Worm (Caenorhabditis elegans) whole organism, mixed stage, embryonic: ENCODE measurements around the gene nhr-114.
A peak's percentile ranks its signal among the peaks of the same experiment; 100 is the strongest.

ENCODE experiments used
- M03D4.4 ChIP-seq: sonication (generic microtip); optimal IDR thresholded peaks from 2 replicates; lab custom pipeline; 2017; ENCODE audit warnings: mild to moderate bottlenecking, missing genetic modification characterization, missing compliant biosample characterization
- bed-3 ChIP-seq: fragments of 200-800 bp; sonication (Bioruptor generic); optimal IDR thresholded peaks from 3 replicates; lab custom pipeline; 2018; ENCODE audit warnings: mild to moderate bottlenecking, missing genetic modification characterization, moderate library complexity, missing compliant biosample characterization
- blmp-1 ChIP-seq: fragments of 150-350 bp; optimal IDR thresholded peaks from 2 replicates; lab custom pipeline; 2014; ENCODE audit warnings: missing biosample characterization, missing genetic modification characterization
- ceh-39 ChIP-seq: fragments of 150-350 bp; optimal IDR thresholded peaks from 2 replicates; lab custom pipeline; 2014; ENCODE audit warnings: missing biosample characterization, missing genetic modification characterization
- ceh-43 ChIP-seq: fragments of 200-800 bp; sonication (Bioruptor generic); optimal IDR thresholded peaks from 2 replicates; lab custom pipeline; 2018; ENCODE audit warnings: mild to moderate bottlenecking, missing genetic modification characterization, moderate library complexity, missing compliant biosample characterization
- ceh-83 ChIP-seq: fragments of 200-800 bp; sonication (Bioruptor generic); optimal IDR thresholded peaks from 2 replicates; lab custom pipeline; 2018; ENCODE audit warnings: mild to moderate bottlenecking, missing genetic modification characterization, missing compliant biosample characterization
- ces-1 ChIP-seq: fragments of 150-350 bp; optimal IDR thresholded peaks from 2 replicates; lab custom pipeline; 2014; ENCODE audit warnings: missing biosample characterization, missing genetic modification reagents, missing genetic modification characterization
- cnd-1 ChIP-seq: fragments of 200-800 bp; sonication (Bioruptor generic); optimal IDR thresholded peaks from 2 replicates; lab custom pipeline; 2018; ENCODE audit warnings: mild to moderate bottlenecking, missing genetic modification characterization, missing compliant biosample characterization
- elt-1 ChIP-seq: sonication (generic microtip); optimal IDR thresholded peaks from 2 replicates; lab custom pipeline; 2017; ENCODE audit warnings: missing genetic modification characterization, mild to moderate bottlenecking, missing compliant biosample characterization, antibody characterized with exemption, moderate library complexity, borderline replicate concordance; ENCODE audit not compliant: insufficient read depth
- elt-3 ChIP-seq: fragments of 150-350 bp; optimal IDR thresholded peaks from 2 replicates; lab custom pipeline; 2014; ENCODE audit warnings: missing biosample characterization, missing genetic modification characterization
- flh-1 ChIP-seq: fragments of 200-800 bp; sonication (Bioruptor generic); optimal IDR thresholded peaks from 2 replicates; lab custom pipeline; 2018; ENCODE audit warnings: mild to moderate bottlenecking, missing genetic modification characterization, moderate library complexity, missing compliant biosample characterization
- ham-2 ChIP-seq: fragments of 200-800 bp; sonication (Bioruptor generic); optimal IDR thresholded peaks from 2 replicates; lab custom pipeline; 2018; ENCODE audit warnings: mild to moderate bottlenecking, missing genetic modification characterization, missing compliant biosample characterization
- hlh-1 ChIP-seq: fragments of 150-350 bp; optimal IDR thresholded peaks from 2 replicates; lab custom pipeline; 2014; ENCODE audit warnings: missing biosample characterization, missing genetic modification reagents, missing genetic modification characterization
- lin-13 ChIP-seq: fragments of 150-350 bp; optimal IDR thresholded peaks from 2 replicates; lab custom pipeline; 2014; ENCODE audit warnings: missing biosample characterization, missing genetic modification characterization
- lin-32 ChIP-seq: fragments of 200-800 bp; sonication (Bioruptor generic); optimal IDR thresholded peaks from 2 replicates; lab custom pipeline; 2018; ENCODE audit warnings: mild to moderate bottlenecking, missing genetic modification characterization, missing compliant biosample characterization
- lsy-2 ChIP-seq: fragments of 150-350 bp; optimal IDR thresholded peaks from 2 replicates; lab custom pipeline; 2014; ENCODE audit warnings: missing biosample characterization, missing genetic modification characterization
- mep-1 ChIP-seq: fragments of 150-350 bp; optimal IDR thresholded peaks from 2 replicates; lab custom pipeline; 2017; ENCODE audit warnings: missing biosample characterization, missing genetic modification reagents, missing genetic modification characterization, inconsistent platforms
- mls-2 ChIP-seq: sonication (generic microtip); optimal IDR thresholded peaks from 2 replicates; lab custom pipeline; 2016; ENCODE audit warnings: mild to moderate bottlenecking, missing genetic modification characterization, moderate library complexity, missing compliant biosample characterization
- nhr-12 ChIP-seq: fragments of 150-350 bp; optimal IDR thresholded peaks from 2 replicates; lab custom pipeline; 2014; ENCODE audit warnings: missing biosample characterization, missing genetic modification characterization
- nhr-237 ChIP-seq: fragments of 150-350 bp; optimal IDR thresholded peaks from 2 replicates; lab custom pipeline; 2014; ENCODE audit warnings: missing biosample characterization, missing genetic modification characterization
- nhr-28 ChIP-seq: fragments of 150-350 bp; optimal IDR thresholded peaks from 2 replicates; lab custom pipeline; 2014; ENCODE audit warnings: missing biosample characterization, missing genetic modification characterization
- nhr-76 ChIP-seq: sonication (generic microtip); optimal IDR thresholded peaks from 2 replicates; lab custom pipeline; 2017; ENCODE audit warnings: missing biosample characterization, missing genetic modification characterization
- pha-4 ChIP-seq: fragments of 150-350 bp; optimal IDR thresholded peaks from 2 replicates; lab custom pipeline; 2018; ENCODE audit warnings: missing biosample characterization, missing genetic modification reagents, missing genetic modification characterization
- sptf-1 ChIP-seq: sonication (generic microtip); optimal IDR thresholded peaks from 2 replicates; lab custom pipeline; 2017; ENCODE audit warnings: mild to moderate bottlenecking, missing genetic modification characterization, moderate library complexity, missing compliant biosample characterization
- tbx-8 ChIP-seq: fragments of 200-800 bp; sonication (Bioruptor generic); optimal IDR thresholded peaks from 2 replicates; lab custom pipeline; 2018; ENCODE audit warnings: mild to moderate bottlenecking, missing genetic modification characterization, moderate library complexity, missing compliant biosample characterization
- unc-120 ChIP-seq: sonication (generic microtip); optimal IDR thresholded peaks from 2 replicates; lab custom pipeline; 2017; ENCODE audit warnings: missing genetic modification characterization, missing compliant biosample characterization; ENCODE audit not compliant: poor library complexity, severe bottlenecking
- unc-39 ChIP-seq: fragments of 150-350 bp; optimal IDR thresholded peaks from 2 replicates; lab custom pipeline; 2014; ENCODE audit warnings: missing biosample characterization, missing genetic modification characterization
- unc-62 ChIP-seq: fragments of 150-350 bp; optimal IDR thresholded peaks from 2 replicates; lab custom pipeline; 2014; ENCODE audit warnings: missing biosample characterization, missing genetic modification reagents, missing genetic modification characterization
- zip-8 ChIP-seq: fragments of 150-350 bp; optimal IDR thresholded peaks from 2 replicates; lab custom pipeline; 2014; ENCODE audit warnings: missing biosample characterization, missing genetic modification characterization
- ztf-11 ChIP-seq: fragments of 150-350 bp; optimal IDR thresholded peaks from 2 replicates; lab custom pipeline; 2014; ENCODE audit warnings: missing biosample characterization, missing genetic modification characterization

Gene nhr-114

DNA sequence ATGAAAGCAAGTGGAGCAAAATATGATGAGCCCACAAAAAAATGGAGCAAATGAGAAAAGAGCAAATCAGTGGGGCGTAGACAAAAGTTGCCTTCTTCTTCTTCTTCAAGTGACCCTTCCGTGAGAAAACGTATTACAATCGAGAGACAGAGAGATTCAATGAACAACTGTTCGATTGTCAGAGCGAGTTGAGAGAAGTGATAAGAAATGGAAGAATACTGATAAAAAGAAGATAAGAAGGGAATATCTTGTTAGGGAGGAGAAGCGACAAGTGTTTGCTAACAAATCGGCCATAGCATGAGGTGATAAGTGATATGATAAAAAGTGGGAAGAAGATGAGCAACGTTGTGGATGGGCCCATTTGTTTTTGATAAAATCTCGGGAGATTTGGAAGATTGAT, 29.7 kb upstream of the nhr-114 start:
- no peak for TF ChIP-seq flh-1
- no peak for TF ChIP-seq M03D4.4 (tag; lab: Kevin White, UChicago)
- TF ChIP-seq unc-62 = peak; percentile 89
- no peak for TF ChIP-seq ceh-39 (tag; lab: Kevin White, UChicago)
- peak; percentile 99 for TF ChIP-seq hlh-1 (tag; lab: Kevin White, UChicago)
- TF ChIP-seq pha-4 (tag; lab: Kevin White, UChicago) = no peak
- TF ChIP-seq unc-120 (tag; lab: Kevin White, UChicago) = peak; percentile 85
- no peak for TF ChIP-seq tbx-8 (GFP tag; lab: Kevin White, UChicago)

DNA sequence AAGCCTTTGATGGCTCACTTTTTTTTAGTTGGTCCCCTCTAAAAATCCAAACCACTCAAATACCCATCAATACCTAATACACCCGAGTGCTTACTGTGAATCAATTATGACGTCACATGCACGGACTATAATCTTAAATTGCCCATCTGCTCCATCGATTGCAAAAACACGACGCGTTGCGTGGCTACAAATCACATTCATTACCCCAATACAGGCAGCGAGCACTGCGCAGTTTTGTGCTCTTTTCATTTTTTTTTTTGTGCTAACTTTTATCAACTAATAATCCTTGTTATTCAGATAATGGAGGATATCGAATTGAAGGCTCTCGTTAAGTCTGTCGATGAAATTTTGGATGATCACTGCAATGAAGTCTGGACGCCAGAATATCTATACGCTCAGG, 26.9 kb upstream of the nhr-114 start, which contains the start of gene Y45G5AM.5:
TSS of gene Y45G5AM.5 (plus strand) at position 301 of the 400 bp plus-strand sequence.
- TF ChIP-seq ceh-83 (GFP tag; lab: Kevin White, UChicago) = no peak
- peak; percentile 64 for TF ChIP-seq zip-8 (tag; lab: Kevin White, UChicago)

DNA sequence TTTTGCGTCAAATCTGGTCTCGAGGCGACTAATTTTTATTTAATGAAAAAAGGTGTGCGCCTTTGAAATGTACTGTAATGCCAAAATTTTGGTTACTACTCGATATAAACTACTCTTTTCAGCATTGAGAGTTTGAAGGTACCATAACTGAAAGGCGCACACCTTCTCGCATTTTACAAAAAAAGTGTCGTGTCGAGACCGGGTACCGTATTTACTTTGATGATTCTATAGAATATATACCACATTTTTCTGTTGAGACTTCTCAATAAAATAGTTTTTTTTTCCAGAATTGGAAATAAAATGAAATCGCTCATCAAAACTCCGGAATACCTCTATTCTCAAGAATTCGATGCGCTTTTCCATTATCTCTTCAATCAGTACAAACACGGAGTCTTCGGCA, 24.1 kb upstream of the nhr-114 start, which contains the start of gene Y45G5AM.4:
TSS of gene Y45G5AM.4 (plus strand) at position 301 of the 400 bp plus-strand sequence.
- TF ChIP-seq nhr-237 (tag; lab: Kevin White, UChicago) (no peak), blmp-1 (no peak), hlh-1 (tag; lab: Kevin White, UChicago) (no peak), ham-2 (GFP tag; lab: Kevin White, UChicago) (no peak), ztf-11 (tag; lab: Kevin White, UChicago) (no peak), unc-39 (tag; lab: Kevin White, UChicago) (no peak), lin-13 (tag; lab: Kevin White, UChicago) (no peak), cnd-1 (no peak), lin-32 (GFP tag; lab: Kevin White, UChicago) (no peak), sptf-1 (tag; lab: Kevin White, UChicago) (no peak)

DNA sequence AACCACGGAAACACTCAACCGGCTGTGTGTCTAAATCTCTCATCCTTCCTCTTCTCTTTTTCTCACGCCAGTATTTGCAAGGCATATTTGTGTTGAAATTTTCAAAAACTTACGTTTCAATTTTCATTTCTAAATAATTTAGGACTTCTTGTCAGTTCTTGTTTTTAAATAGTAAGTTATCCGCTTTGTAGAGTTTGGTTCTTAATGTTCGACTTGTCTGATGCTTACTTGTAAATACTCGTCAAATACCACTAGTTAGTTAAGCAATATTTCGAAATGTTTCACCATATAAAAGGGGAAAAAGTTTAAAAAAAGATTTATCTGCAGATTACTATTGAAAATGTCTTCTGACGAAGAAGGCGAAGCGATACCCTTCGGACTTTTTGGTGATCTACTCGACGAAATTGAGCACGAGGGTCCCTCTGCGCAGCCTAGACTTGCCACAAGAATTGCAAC, 22.5 kb upstream of the nhr-114 start, which contains the start of gene Y45G5AM.3:
TSS of gene Y45G5AM.3 (plus strand) at position 51 of the 456 bp plus-strand sequence.
- TF ChIP-seq sptf-1 (tag; lab: Kevin White, UChicago) (no peak), elt-3 (tag; lab: Kevin White, UChicago) (no peak), nhr-237 (tag; lab: Kevin White, UChicago) (no peak), unc-39 (tag; lab: Kevin White, UChicago) (no peak), ceh-39 (tag; lab: Kevin White, UChicago) (no peak), ham-2 (GFP tag; lab: Kevin White, UChicago) (no peak)
- TF ChIP-seq, all 35 proteins: peak for 0

DNA sequence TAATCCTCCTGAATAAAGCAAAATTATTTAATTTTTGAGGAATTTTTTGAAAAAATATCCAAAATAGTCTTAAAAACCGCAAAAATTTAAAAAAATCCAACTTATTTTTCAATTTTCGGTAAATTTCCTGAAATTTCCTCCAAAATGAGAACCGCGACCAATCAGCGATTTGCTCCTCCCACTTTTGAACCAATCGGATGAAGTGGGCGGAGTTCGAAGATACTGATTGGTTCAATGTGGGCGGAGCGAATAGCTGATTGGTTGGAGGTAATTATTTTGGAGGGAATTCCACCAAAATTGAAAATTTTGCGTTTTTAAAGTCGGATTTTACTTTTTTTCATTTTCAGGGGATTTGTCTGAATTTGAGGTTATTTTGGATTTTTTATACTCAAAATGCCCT, 19.0 kb upstream of the nhr-114 start:
- no peak for TF ChIP-seq hlh-1 (tag; lab: Kevin White, UChicago)
- no peak for TF ChIP-seq ces-1 (GFP tag; lab: Kevin White, UChicago)

DNA sequence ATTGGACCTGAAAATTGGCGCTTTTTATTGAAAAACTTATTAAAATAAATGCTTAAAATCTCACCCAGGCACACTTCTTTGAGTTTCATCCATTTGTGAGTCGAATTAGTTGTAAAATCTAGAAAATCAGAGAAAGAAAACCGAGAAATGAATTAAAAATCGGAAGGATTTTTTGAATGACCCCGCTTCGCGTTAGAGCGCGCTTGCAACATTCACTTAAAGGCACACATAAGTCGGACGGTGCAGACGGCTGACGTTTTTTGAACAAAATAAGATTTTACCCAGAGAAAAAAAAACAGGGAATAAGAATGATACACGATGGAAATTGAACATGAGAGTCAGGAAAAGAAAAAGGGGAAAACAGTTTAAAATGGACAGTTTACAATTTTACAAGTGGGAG, 17.3 kb upstream of the nhr-114 start:
- TF ChIP-seq ces-1 (GFP tag; lab: Kevin White, UChicago) (peak; percentile 7), lsy-2 (tag; lab: Kevin White, UChicago) (no peak), blmp-1 (no peak), M03D4.4 (tag; lab: Kevin White, UChicago) (no peak), flh-1 (no peak), ham-2 (GFP tag; lab: Kevin White, UChicago) (no peak), nhr-12 (tag; lab: Kevin White, UChicago) (no peak), cnd-1 (no peak), hlh-1 (tag; lab: Kevin White, UChicago) (no peak), nhr-28 (tag; lab: Kevin White, UChicago) (no peak), unc-39 (tag; lab: Kevin White, UChicago) (no peak), mep-1 (tag; lab: Kevin White, UChicago) (peak; percentile 41), ceh-43 (no peak), nhr-76 (tag; lab: Kevin White, UChicago) (no peak), mls-2 (tag; lab: Kevin White, UChicago) (no peak), ceh-83 (GFP tag; lab: Kevin White, UChicago) (no peak), unc-120 (tag; lab: Kevin White, UChicago) (no peak), ztf-11 (tag; lab: Kevin White, UChicago) (no peak), elt-1 (tag; lab: Kevin White, UChicago) (no peak), bed-3 (GFP tag; lab: Kevin White, UChicago) (no peak), ceh-39 (tag; lab: Kevin White, UChicago) (peak; percentile 19), lin-32 (GFP tag; lab: Kevin White, UChicago) (no peak), tbx-8 (GFP tag; lab: Kevin White, UChicago) (no peak)
